Worm (Caenorhabditis elegans) whole organism, L3 larva: ENCODE measurements around the gene patr-1.
A peak's percentile ranks its signal among the peaks of the same experiment; 100 is the strongest.

ENCODE experiments used
- R02D3.7 ChIP-seq: fragments of 150-350 bp; optimal IDR thresholded peaks from 2 replicates; lab custom pipeline; 2014; ENCODE audit warnings: missing biosample characterization, missing genetic modification characterization
- ZK546.5 ChIP-seq: sonication (generic microtip); optimal IDR thresholded peaks from 2 replicates; lab custom pipeline; 2017; ENCODE audit warnings: missing biosample characterization, missing genetic modification characterization
- aly-2 ChIP-seq: fragments of 150-350 bp; optimal IDR thresholded peaks from 2 replicates; lab custom pipeline; 2014; ENCODE audit warnings: missing biosample characterization, missing genetic modification characterization
- ama-1 ChIP-seq: fragments of 150-350 bp; optimal IDR thresholded peaks from 2 replicates; lab custom pipeline; 2018
- ceh-16 ChIP-seq: sonication (generic microtip); optimal IDR thresholded peaks from 2 replicates; lab custom pipeline; 2017; ENCODE audit warnings: missing biosample characterization, missing genetic modification characterization
- ceh-28 ChIP-seq: fragments of 150-350 bp; optimal IDR thresholded peaks from 2 replicates; lab custom pipeline; 2014; ENCODE audit warnings: missing biosample characterization, missing genetic modification reagents, missing genetic modification characterization
- ceh-82 ChIP-seq: fragments of 150-350 bp; optimal IDR thresholded peaks from 2 replicates; lab custom pipeline; 2014; ENCODE audit warnings: missing biosample characterization, missing genetic modification characterization
- ceh-9 ChIP-seq: sonication (generic microtip); optimal IDR thresholded peaks from 2 replicates; lab custom pipeline; 2018; ENCODE audit warnings: missing biosample characterization, missing genetic modification characterization
- daf-12 ChIP-seq: fragments of 150-350 bp; optimal IDR thresholded peaks from 2 replicates; lab custom pipeline; 2014; ENCODE audit warnings: missing biosample characterization, missing genetic modification reagents, missing genetic modification characterization
- egl-27 ChIP-seq: sonication (generic microtip); optimal IDR thresholded peaks from 4 replicates; lab custom pipeline; 2017; ENCODE audit warnings: missing biosample characterization, missing genetic modification reagents, missing genetic modification characterization
- egl-5 ChIP-seq: fragments of 150-350 bp; optimal IDR thresholded peaks from 2 replicates; lab custom pipeline; 2017; ENCODE audit warnings: missing biosample characterization, missing genetic modification reagents, missing genetic modification characterization, inconsistent platforms
- elt-1 ChIP-seq: fragments of 150-350 bp; optimal IDR thresholded peaks from 2 replicates; lab custom pipeline; 2014; ENCODE audit warnings: missing biosample characterization, missing genetic modification characterization
- elt-2 ChIP-seq: sonication (generic microtip); optimal IDR thresholded peaks from 2 replicates; lab custom pipeline; 2016; ENCODE audit warnings: missing genetic modification reagents, mild to moderate bottlenecking, missing genetic modification characterization, missing compliant biosample characterization
- elt-3 ChIP-seq, 3 experiments: fragments of 150-350 bp in 1 of 3; sonication (generic microtip) in 2 of 3; optimal IDR thresholded peaks; 2 replicates in 2 of 3; 4 replicates in 1 of 3; lab custom pipeline; 2014 to 2017; ENCODE audit warnings: missing biosample characterization in 3 of 3, missing genetic modification characterization in 3 of 3
- eor-1 ChIP-seq, 2 experiments: fragments of 150-350 bp; optimal IDR thresholded peaks; 2 replicates each; lab custom pipeline; 2014 to 2018; ENCODE audit warnings: missing biosample characterization in 2 of 2, missing genetic modification characterization in 2 of 2
- fkh-2 ChIP-seq: fragments of 150-350 bp; optimal IDR thresholded peaks from 2 replicates; lab custom pipeline; 2014; ENCODE audit warnings: missing biosample characterization, missing genetic modification reagents, missing genetic modification characterization
- fos-1 ChIP-seq: fragments of 150-350 bp; optimal IDR thresholded peaks from 2 replicates; lab custom pipeline; 2014; ENCODE audit warnings: missing biosample characterization, missing genetic modification characterization
- hmg-11 ChIP-seq: sonication (generic microtip); optimal IDR thresholded peaks from 2 replicates; lab custom pipeline; 2016; ENCODE audit warnings: missing genetic modification characterization, missing compliant biosample characterization
- jun-1 ChIP-seq: fragments of 150-350 bp; optimal IDR thresholded peaks from 2 replicates; lab custom pipeline; 2014; ENCODE audit warnings: missing biosample characterization, missing genetic modification reagents, missing genetic modification characterization
- lin-15B ChIP-seq: fragments of 150-350 bp; optimal IDR thresholded peaks from 2 replicates; lab custom pipeline; 2014; ENCODE audit warnings: missing biosample characterization, missing genetic modification characterization
- lin-39 ChIP-seq: fragments of 150-350 bp; optimal IDR thresholded peaks from 2 replicates; lab custom pipeline; 2018; ENCODE audit warnings: missing biosample characterization, missing genetic modification reagents, missing genetic modification characterization
- lsy-12 ChIP-seq: sonication (generic microtip); optimal IDR thresholded peaks from 2 replicates; lab custom pipeline; 2016; ENCODE audit warnings: mild to moderate bottlenecking, missing genetic modification characterization, missing compliant biosample characterization
- mdl-1 ChIP-seq: fragments of 150-350 bp; optimal IDR thresholded peaks from 2 replicates; lab custom pipeline; 2014; ENCODE audit warnings: missing biosample characterization, missing genetic modification characterization
- mml-1 ChIP-seq: fragments of 150-350 bp; sonication (generic microtip); optimal IDR thresholded peaks from 3 replicates; lab custom pipeline; 2014; ENCODE audit warnings: missing biosample characterization, missing genetic modification characterization
- nfya-1 ChIP-seq: sonication (generic microtip); optimal IDR thresholded peaks from 2 replicates; lab custom pipeline; 2017; ENCODE audit warnings: missing genetic modification characterization, mild to moderate bottlenecking, missing compliant biosample characterization, antibody characterized with exemption, moderate library complexity; ENCODE audit not compliant: insufficient read depth
- nhr-11 ChIP-seq: fragments of 150-350 bp; optimal IDR thresholded peaks from 2 replicates; lab custom pipeline; 2014; ENCODE audit warnings: missing biosample characterization, missing genetic modification characterization
- nhr-12 ChIP-seq: fragments of 150-350 bp; optimal IDR thresholded peaks from 2 replicates; lab custom pipeline; 2014; ENCODE audit warnings: missing biosample characterization, missing genetic modification characterization
- nhr-23 ChIP-seq: fragments of 150-350 bp; optimal IDR thresholded peaks from 2 replicates; lab custom pipeline; 2014; ENCODE audit warnings: missing biosample characterization, missing genetic modification reagents, missing genetic modification characterization
- nhr-237 ChIP-seq: fragments of 150-350 bp; optimal IDR thresholded peaks from 2 replicates; lab custom pipeline; 2014; ENCODE audit warnings: missing biosample characterization, missing genetic modification characterization
- nhr-25 ChIP-seq: sonication (generic microtip); optimal IDR thresholded peaks from 2 replicates; lab custom pipeline; 2017; ENCODE audit warnings: missing biosample characterization, missing genetic modification characterization
- nhr-43 ChIP-seq: sonication (generic microtip); optimal IDR thresholded peaks from 2 replicates; lab custom pipeline; 2016; ENCODE audit warnings: mild to moderate bottlenecking, missing genetic modification characterization, missing compliant biosample characterization; ENCODE audit not compliant: poor library complexity, severe bottlenecking
- nhr-67 ChIP-seq: fragments of 150-350 bp; optimal IDR thresholded peaks from 2 replicates; lab custom pipeline; 2014; ENCODE audit warnings: missing biosample characterization, missing genetic modification characterization
- nhr-76 ChIP-seq: fragments of 150-350 bp; sonication (generic microtip); optimal IDR thresholded peaks from 5 replicates; lab custom pipeline; 2014; ENCODE audit warnings: missing biosample characterization, missing genetic modification characterization
- nhr-77 ChIP-seq: fragments of 150-350 bp; optimal IDR thresholded peaks from 2 replicates; lab custom pipeline; 2014; ENCODE audit warnings: missing biosample characterization, missing genetic modification characterization
- pha-4 ChIP-seq: fragments of 150-350 bp; optimal IDR thresholded peaks from 2 replicates; lab custom pipeline; 2014; ENCODE audit warnings: missing biosample characterization, missing genetic modification reagents, missing genetic modification characterization
- pqm-1 ChIP-seq: fragments of 150-350 bp; optimal IDR thresholded peaks from 2 replicates; lab custom pipeline; 2017; ENCODE audit warnings: missing biosample characterization, missing genetic modification characterization, inconsistent platforms
- sea-2 ChIP-seq: fragments of 150-350 bp; sonication (generic microtip); optimal IDR thresholded peaks from 4 replicates; lab custom pipeline; 2014; ENCODE audit warnings: missing biosample characterization, missing genetic modification reagents, missing genetic modification characterization
- skn-1 ChIP-seq: fragments of 150-350 bp; optimal IDR thresholded peaks from 2 replicates; lab custom pipeline; 2014; ENCODE audit warnings: missing biosample characterization, missing genetic modification characterization
- snpc-4 ChIP-seq: fragments of 150-350 bp; optimal IDR thresholded peaks from 2 replicates; lab custom pipeline; 2014; ENCODE audit warnings: missing biosample characterization, missing genetic modification characterization
- tbx-2 ChIP-seq: sonication (generic microtip); optimal IDR thresholded peaks from 2 replicates; lab custom pipeline; 2016; ENCODE audit warnings: mild to moderate bottlenecking, missing genetic modification characterization, missing compliant biosample characterization
- unc-39 ChIP-seq: sonication (generic microtip); optimal IDR thresholded peaks from 4 replicates; lab custom pipeline; 2017; ENCODE audit warnings: missing biosample characterization, missing genetic modification characterization
- unc-62 ChIP-seq: fragments of 150-350 bp; sonication (generic microtip); optimal IDR thresholded peaks from 4 replicates; lab custom pipeline; 2014; ENCODE audit warnings: missing biosample characterization, missing genetic modification reagents, missing genetic modification characterization
- ztf-11 ChIP-seq: fragments of 150-350 bp; optimal IDR thresholded peaks from 2 replicates; lab custom pipeline; 2014; ENCODE audit warnings: missing biosample characterization, missing genetic modification characterization
- ztf-4 ChIP-seq: fragments of 150-350 bp; optimal IDR thresholded peaks from 2 replicates; lab custom pipeline; 2014; ENCODE audit warnings: missing biosample characterization, missing genetic modification characterization

Gene patr-1

DNA sequence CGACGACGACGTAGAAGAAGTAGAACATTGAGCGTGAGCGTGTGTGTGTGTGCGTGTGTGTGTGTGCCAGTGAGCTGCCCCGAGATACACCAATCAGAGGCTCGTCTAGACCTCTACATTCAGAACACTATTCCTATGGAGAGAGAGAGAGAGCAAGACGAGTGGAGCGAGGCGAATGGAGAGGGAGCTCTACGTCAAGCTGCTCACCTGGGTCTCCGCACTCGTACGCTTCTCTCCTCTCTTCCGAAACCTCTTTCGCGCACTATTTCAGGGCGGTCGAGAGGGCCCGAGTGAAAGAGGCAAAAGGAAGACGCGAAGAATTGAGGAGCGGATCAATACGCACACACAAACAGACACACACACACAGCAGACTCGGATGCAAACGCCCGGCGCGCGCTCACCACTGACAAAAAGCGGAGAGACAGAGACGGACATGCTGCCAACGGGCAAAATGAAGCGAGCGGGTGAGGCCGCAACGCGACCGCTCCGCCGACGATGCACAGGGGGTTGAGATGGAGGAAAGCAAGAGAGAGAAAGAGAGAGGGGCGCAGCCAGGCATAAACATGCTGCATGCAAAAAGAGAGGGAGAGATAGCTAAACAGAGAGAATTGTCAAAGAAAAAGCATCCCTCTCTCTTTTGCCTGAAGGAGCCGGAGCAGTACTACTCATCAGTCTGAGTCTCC lies 28.1 kb downstream of the patr-1 start (continued):
- TF ChIP-seq ztf-11 (no peak), elt-3 (tag; optimal IDR thresholded peaks at IDR 0.05; lab: Kevin White, UChicago) (no peak), nhr-77 (tag; lab: Kevin White, UChicago) (no peak), unc-62 (GFP tag; lab: Kevin White, UChicago) (peak; percentile 6), skn-1 (tag; lab: Kevin White, UChicago) (peak; percentile 69), nhr-43 (peak; percentile 39), ceh-9 (tag; lab: Kevin White, UChicago) (no peak), egl-5 (tag; lab: Kevin White, UChicago) (peak; percentile 90), fkh-2 (tag; lab: Kevin White, UChicago) (no peak), ztf-4 (no peak)

DNA sequence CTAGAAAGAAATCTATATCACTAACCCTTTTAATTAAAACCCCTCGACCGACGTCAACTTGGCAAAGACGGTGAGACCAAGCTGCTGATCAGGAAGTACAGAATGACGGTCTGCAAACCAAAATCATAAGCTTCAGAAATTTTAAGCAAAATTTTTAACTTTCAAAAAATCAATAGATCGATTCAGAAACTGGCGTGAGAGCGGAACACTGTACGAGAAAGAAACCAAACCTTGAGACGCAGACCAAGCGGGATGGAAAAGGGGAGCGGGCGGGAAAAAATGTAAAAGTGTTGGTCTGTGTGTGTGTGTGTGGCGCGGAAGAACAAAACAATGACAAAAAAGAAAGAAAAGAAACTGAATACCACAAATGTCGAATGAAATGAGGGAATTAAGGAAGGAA lies 29.2 kb downstream of the patr-1 start, which contains the start of the genes F44E5.17 and gpb-1:
F44E5.17 (minus strand) TSS at position 101 of the 400 bp plus-strand sequence.
gpb-1 (minus strand) TSS at position 118 of the 400 bp plus-strand sequence.
- no peak for TF ChIP-seq elt-2 (tag; lab: Kevin White, UChicago)
- TF ChIP-seq ceh-28 (tag; lab: Kevin White, UChicago): peak; percentile 29

DNA sequence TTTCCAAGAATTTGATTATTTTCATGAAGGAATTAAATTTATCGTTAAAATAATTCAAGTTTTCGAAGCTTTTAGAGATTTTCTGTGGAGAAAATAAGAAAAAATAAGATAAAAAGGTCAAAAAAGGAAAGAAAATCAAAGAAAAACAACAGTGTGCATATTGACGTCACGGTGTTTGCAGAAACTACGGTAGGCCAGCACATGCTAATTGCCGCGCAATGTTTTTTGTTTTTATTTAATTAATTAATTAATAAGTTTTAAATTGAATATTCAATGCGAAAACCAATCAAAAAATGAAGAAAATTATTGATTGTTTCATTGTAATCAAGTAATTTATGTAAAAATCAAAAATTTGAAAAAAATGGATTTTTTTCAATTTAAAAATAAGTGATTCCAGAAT lies 29.9 kb downstream of the patr-1 start:
- TF ChIP-seq nfya-1 (tag; lab: Kevin White, UChicago): peak; percentile 1
- peak; percentile 26 for TF ChIP-seq pha-4 (tag; lab: Kevin White, UChicago)
- no peak for TF ChIP-seq elt-2 (tag; lab: Kevin White, UChicago)

DNA sequence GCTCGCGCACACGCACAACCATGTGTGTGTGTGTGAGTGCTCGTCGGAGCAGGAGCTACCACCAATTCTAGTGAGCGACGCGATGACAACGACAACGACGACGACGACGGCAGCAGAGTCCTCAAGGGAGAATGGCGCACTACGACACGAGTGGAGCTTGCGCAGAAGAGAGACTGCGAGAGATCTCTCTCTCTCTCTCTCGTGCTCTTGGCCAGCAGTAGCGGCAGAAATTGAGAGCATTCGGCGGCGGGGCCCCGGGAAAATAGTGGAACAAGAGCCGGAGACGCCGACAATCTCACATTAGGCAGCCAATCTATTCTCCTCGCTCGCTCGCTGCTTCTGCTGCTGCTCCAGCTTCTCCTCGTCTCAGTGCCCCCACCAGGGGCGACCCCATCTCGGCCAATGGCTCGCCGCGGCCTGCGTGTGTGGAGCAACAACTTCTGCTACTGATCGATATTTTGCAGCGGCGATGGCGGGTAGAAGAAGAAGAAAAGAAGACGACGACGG lies 30.9 kb downstream of the patr-1 start:
- TF ChIP-seq fos-1 (tag; lab: Kevin White, UChicago): no peak
- TF ChIP-seq nhr-23 (tag; lab: Kevin White, UChicago): no peak
- TF ChIP-seq nhr-25: no peak
- TF ChIP-seq ceh-28 (tag; lab: Kevin White, UChicago): peak; percentile 32
- peak; percentile 9 for TF ChIP-seq skn-1 (tag; lab: Kevin White, UChicago)
- TF ChIP-seq snpc-4 (tag; lab: Kevin White, UChicago): peak; percentile 8
- TF ChIP-seq daf-12 (tag; lab: Kevin White, UChicago): no peak
- no peak for TF ChIP-seq nhr-11
- TF ChIP-seq aly-2 (tag; lab: Kevin White, UChicago): no peak
- no peak for TF ChIP-seq mml-1 (tag; lab: Kevin White, UChicago)
- TF ChIP-seq elt-3 (tag; optimal IDR thresholded peaks at IDR 0.05; lab: Kevin White, UChicago): no peak
- no peak for TF ChIP-seq ceh-16
- no peak for TF ChIP-seq nhr-43
- no peak for TF ChIP-seq fkh-2 (tag; lab: Kevin White, UChicago)
- peak; percentile 50 for TF ChIP-seq egl-5 (tag; lab: Kevin White, UChicago)
- TF ChIP-seq nfya-1 (tag; lab: Kevin White, UChicago): peak; percentile 90
- TF ChIP-seq ceh-9 (tag; lab: Kevin White, UChicago): no peak
- TF ChIP-seq ceh-82 (tag; lab: Kevin White, UChicago): peak; percentile 53
- TF ChIP-seq lsy-12 (tag; lab: Kevin White, UChicago): peak; percentile 59
- no peak for TF ChIP-seq nhr-67 (tag; lab: Kevin White, UChicago)
- TF ChIP-seq eor-1 (tag; optimal IDR thresholded peaks at IDR 0.05; lab: Kevin White, UChicago): no peak
- peak; percentile 70 for TF ChIP-seq hmg-11 (tag; lab: Kevin White, UChicago)
- no peak for TF ChIP-seq unc-39 (tag; lab: Kevin White, UChicago)
- peak; percentile 92 for TF ChIP-seq lin-39 (tag; lab: Kevin White, UChicago)
- TF ChIP-seq nhr-237 (tag; lab: Kevin White, UChicago): no peak
- peak; percentile 24 for TF ChIP-seq lin-15B (tag; lab: Kevin White, UChicago)
- no peak for TF ChIP-seq R02D3.7 (tag; lab: Kevin White, UChicago)
- TF ChIP-seq ztf-11: no peak
- TF ChIP-seq pha-4 (tag; lab: Kevin White, UChicago): no peak
- TF ChIP-seq egl-27 (tag; lab: Kevin White, UChicago): peak; percentile 70
- peak; percentile 32 for TF ChIP-seq sea-2
- TF ChIP-seq ama-1 (lab: Kevin White, UChicago): peak; percentile 69
- TF ChIP-seq pqm-1: no peak
- TF ChIP-seq unc-62 (GFP tag; lab: Kevin White, UChicago): no peak
- TF ChIP-seq nhr-76 (tag; lab: Kevin White, UChicago): no peak
- no peak for TF ChIP-seq jun-1
- no peak for TF ChIP-seq ZK546.5 (tag; lab: Kevin White, UChicago)
- no peak for TF ChIP-seq elt-2 (tag; lab: Kevin White, UChicago)
- no peak for TF ChIP-seq nhr-12 (tag; lab: Kevin White, UChicago)
- peak; percentile 15 for TF ChIP-seq mdl-1 (tag; lab: Kevin White, UChicago)
- peak; percentile 47 for TF ChIP-seq tbx-2 (tag; lab: Kevin White, UChicago)
- TF ChIP-seq elt-1 (tag; lab: Kevin White, UChicago): peak; percentile 4
- no peak for TF ChIP-seq ztf-4
- no peak for TF ChIP-seq nhr-77 (tag; lab: Kevin White, UChicago)
